Worm (Caenorhabditis elegans) whole organism, L2 larva: ENCODE measurements around the gene W02F12.8.

Source experiments
- alr-1 ChIP-seq: fragments of 150-350 bp; optimal IDR thresholded peaks from 2 replicates; lab custom pipeline; 2014; ENCODE audit warnings: missing biosample characterization, missing genetic modification characterization
- ama-1 ChIP-seq: fragments of 150-350 bp; optimal IDR thresholded peaks from 2 replicates; lab custom pipeline; 2018; ENCODE audit warnings: inconsistent platforms
- egl-27 ChIP-seq: sonication (generic microtip); optimal IDR thresholded peaks from 3 replicates; lab custom pipeline; 2017; ENCODE audit warnings: missing biosample characterization, missing genetic modification reagents, missing genetic modification characterization
- elt-3 ChIP-seq: sonication (generic microtip); optimal IDR thresholded peaks from 2 replicates; lab custom pipeline; 2017; ENCODE audit warnings: missing biosample characterization, missing genetic modification characterization
- fos-1 ChIP-seq: fragments of 150-350 bp; optimal IDR thresholded peaks from 2 replicates; lab custom pipeline; 2014; ENCODE audit warnings: missing biosample characterization, missing genetic modification characterization
- nhr-10 ChIP-seq: sonication (generic microtip); optimal IDR thresholded peaks from 2 replicates; lab custom pipeline; 2017; ENCODE audit warnings: missing biosample characterization, missing genetic modification characterization
- nhr-23 ChIP-seq: fragments of 150-350 bp; optimal IDR thresholded peaks from 2 replicates; lab custom pipeline; 2014; ENCODE audit warnings: missing biosample characterization, missing genetic modification reagents, missing genetic modification characterization
- skn-1 ChIP-seq: sonication (generic microtip); optimal IDR thresholded peaks from 2 replicates; lab custom pipeline; 2017; ENCODE audit warnings: missing biosample characterization, missing genetic modification characterization
- sma-3 ChIP-seq: sonication (generic microtip); optimal IDR thresholded peaks from 2 replicates; lab custom pipeline; 2016; ENCODE audit warnings: missing genetic modification reagents, missing genetic modification characterization, missing compliant biosample characterization
- snpc-4 ChIP-seq: fragments of 150-350 bp; optimal IDR thresholded peaks from 2 replicates; lab custom pipeline; 2014; ENCODE audit warnings: missing biosample characterization, missing genetic modification characterization
- unc-39 ChIP-seq: fragments of 150-350 bp; optimal IDR thresholded peaks from 2 replicates; lab custom pipeline; 2014; ENCODE audit warnings: missing biosample characterization, missing genetic modification characterization
- ztf-1 ChIP-seq: fragments of 200-800 bp; sonication (Bioruptor generic); conservative IDR thresholded peaks from 2 replicates; pipeline ENCODE4 v1.3.6; 2022; ENCODE audit warnings: missing genetic modification characterization, missing compliant biosample characterization

- TF ChIP-seq nhr-10 (tag; lab: Kevin White, UChicago) (no peak), nhr-23 (tag; lab: Kevin White, UChicago) (no peak), fos-1 (tag; lab: Kevin White, UChicago) (no peak), elt-3 (no peak), sma-3 (no peak), ama-1 (no peak), snpc-4 (tag; lab: Kevin White, UChicago) (no peak), alr-1 (tag; lab: Kevin White, UChicago) (no peak), unc-39 (tag; lab: Kevin White, UChicago) (no peak), ztf-1 (no peak), egl-27 (tag; lab: Kevin White, UChicago) (no peak), skn-1 (tag; lab: Kevin White, UChicago) (no peak)
Measured at ce11 chrV:6681501-6681900, 13.1 kb downstream of the W02F12.8 start, which contains the start of gene egl-46.
